Fruit fly (Drosophila melanogaster) Kc167 (cell line): ENCODE data around the gene Osi17.

Source experiments
- Myc ChIP-seq: fragments of >200 bp; optimal IDR thresholded peaks from 2 replicates; lab custom pipeline; 2017; ENCODE audit warnings: missing external identifiers
- Sin3A ChIP-seq: fragments of >200 bp; optimal IDR thresholded peaks from 2 replicates; lab custom pipeline; 2018; ENCODE audit warnings: missing external identifiers
- h ChIP-seq: fragments of >200 bp; optimal IDR thresholded peaks from 3 replicates; lab custom pipeline; 2018; ENCODE audit warnings: missing external identifiers
- insv ChIP-seq: fragments of >200 bp; optimal IDR thresholded peaks from 3 replicates; lab custom pipeline; 2018; ENCODE audit warnings: missing external identifiers
- psq ChIP-seq: fragments of >200 bp; optimal IDR thresholded peaks from 2 replicates; lab custom pipeline; 2017; ENCODE audit warnings: missing external identifiers
- ttk ChIP-seq: sonication (Bioruptor generic); optimal IDR thresholded peaks from 2 replicates; lab custom pipeline; 2017; ENCODE audit warnings: missing external identifiers

The Osi17 gene

dm6 chr3R:6343396-6344239 is 32.0 kb downstream of the Osi17 start, which contains the start of gene CG17919:
CG17919 (plus strand) TSS chr3R:6344029.
- TF ChIP-seq h (lab: Kevin White, UChicago), result no peak
- TF ChIP-seq psq (lab: Kevin White, UChicago), result no peak
- TF ChIP-seq insv (lab: Kevin White, UChicago), result no peak
- no peak for TF ChIP-seq ttk (lab: Kevin White, UChicago)
- no peak for TF ChIP-seq Myc (lab: Kevin White, UChicago)
- TF ChIP-seq Sin3A (lab: Kevin White, UChicago), result no peak

dm6 chr3R:6345814-6346213 is 34.2 kb downstream of the Osi17 start, which contains the start of the genes SmD2 and CG18048:
SmD2 (minus strand) TSS chr3R:6345911.
CG18048 (plus strand) TSS chr3R:6346111.
- no peak for TF ChIP-seq psq (lab: Kevin White, UChicago)
- no peak for TF ChIP-seq Sin3A (lab: Kevin White, UChicago)
- no peak for TF ChIP-seq h (lab: Kevin White, UChicago)
- TF ChIP-seq ttk (lab: Kevin White, UChicago), result no peak
- TF ChIP-seq insv (lab: Kevin White, UChicago), result no peak
- no peak for TF ChIP-seq Myc (lab: Kevin White, UChicago)

dm6 chr3R:6348943-6349342 is 37.4 kb downstream of the Osi17 start, which contains the start of gene Hr83:
Hr83 (plus strand) TSS chr3R:6349243.
- TF ChIP-seq h (lab: Kevin White, UChicago), result no peak
- no peak for TF ChIP-seq ttk (lab: Kevin White, UChicago)
- no peak for TF ChIP-seq Myc (lab: Kevin White, UChicago)
- TF ChIP-seq psq (lab: Kevin White, UChicago), result no peak
- TF ChIP-seq Sin3A (lab: Kevin White, UChicago), result no peak
- no peak for TF ChIP-seq insv (lab: Kevin White, UChicago)

- no peak for TF ChIP-seq ttk (lab: Kevin White, UChicago)
- TF ChIP-seq Sin3A (lab: Kevin White, UChicago), result no peak
- no peak for TF ChIP-seq Myc (lab: Kevin White, UChicago)
- no peak for TF ChIP-seq psq (lab: Kevin White, UChicago)
- TF ChIP-seq h (lab: Kevin White, UChicago), result no peak
- TF ChIP-seq insv (lab: Kevin White, UChicago), result no peak
Observed at dm6 chr3R:6350755-6351154, 39.2 kb downstream of the Osi17 start, which contains the start of gene Pak. Pak (plus strand) TSS chr3R:6350896.

dm6 chr3R:6351181-6351580 is 39.6 kb downstream of the Osi17 start:
- no peak for TF ChIP-seq h (lab: Kevin White, UChicago)
- TF ChIP-seq insv (lab: Kevin White, UChicago), result no peak
- TF ChIP-seq Sin3A (lab: Kevin White, UChicago), result no peak
- TF ChIP-seq Myc (lab: Kevin White, UChicago), result no peak
- no peak for TF ChIP-seq ttk (lab: Kevin White, UChicago)

dm6 chr3R:6351696-6352378 is 40.3 kb downstream of the Osi17 start:
- TF ChIP-seq insv (lab: Kevin White, UChicago), result no peak
- no peak for TF ChIP-seq Myc (lab: Kevin White, UChicago)
- no peak for TF ChIP-seq h (lab: Kevin White, UChicago)
- TF ChIP-seq ttk (lab: Kevin White, UChicago), result no peak
- TF ChIP-seq psq (lab: Kevin White, UChicago), result no peak
- no peak for TF ChIP-seq Sin3A (lab: Kevin White, UChicago)

- no peak for TF ChIP-seq Myc (lab: Kevin White, UChicago)
- no peak for TF ChIP-seq insv (lab: Kevin White, UChicago)
- TF ChIP-seq Sin3A (lab: Kevin White, UChicago), result no peak
- no peak for TF ChIP-seq psq (lab: Kevin White, UChicago)
- TF ChIP-seq ttk (lab: Kevin White, UChicago), result no peak
- TF ChIP-seq h (lab: Kevin White, UChicago), result no peak
Observed at dm6 chr3R:6352436-6352835, 40.9 kb downstream of the Osi17 start.

dm6 chr3R:6352893-6353623 is 41.5 kb downstream of the Osi17 start:
- TF ChIP-seq insv (lab: Kevin White, UChicago) (no peak), Myc (lab: Kevin White, UChicago) (no peak), psq (lab: Kevin White, UChicago) (no peak), Sin3A (lab: Kevin White, UChicago) (no peak), ttk (lab: Kevin White, UChicago) (no peak), h (lab: Kevin White, UChicago) (no peak)

- TF ChIP-seq insv (lab: Kevin White, UChicago), result no peak
- TF ChIP-seq psq (lab: Kevin White, UChicago), result no peak
- TF ChIP-seq ttk (lab: Kevin White, UChicago), result no peak
- no peak for TF ChIP-seq h (lab: Kevin White, UChicago)
- TF ChIP-seq Sin3A (lab: Kevin White, UChicago), result no peak
- TF ChIP-seq Myc (lab: Kevin White, UChicago), result no peak
Observed at dm6 chr3R:6353624-6354352, 42.2 kb downstream of the Osi17 start.

dm6 chr3R:6354408-6354807 is 42.8 kb downstream of the Osi17 start:
- no peak for TF ChIP-seq Myc (lab: Kevin White, UChicago)
